Worm (Caenorhabditis elegans): ENCODE results near the gene acbp-5.

acbp-5 gene

DNA sequence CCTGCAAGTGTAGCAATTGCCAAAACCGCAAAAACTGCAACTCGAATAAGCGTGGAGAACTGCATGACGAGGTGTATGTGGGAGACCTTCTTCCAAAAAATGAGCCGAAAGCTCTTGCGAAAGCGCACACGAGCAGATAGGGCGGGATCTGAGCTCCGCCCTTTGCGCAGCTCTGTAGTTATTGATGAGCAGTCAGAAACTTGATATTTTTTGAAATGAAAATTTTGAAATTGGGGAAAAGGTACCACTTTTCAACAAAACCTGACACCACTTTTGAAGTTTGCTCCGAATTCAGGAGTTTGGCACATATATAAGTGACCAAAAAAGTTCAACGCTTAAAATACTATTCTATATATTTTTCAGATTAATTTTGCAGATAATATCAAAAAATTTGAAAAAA lies 26.3 kb upstream of the acbp-5 start, which contains the start of gene flp-15:
TSS of gene flp-15 (minus strand) at position 101 of the 400 bp plus-strand sequence.
- no peak for TF ChIP-seq efl-1 (optimal IDR thresholded peaks at IDR 0.05)
- TF ChIP-seq efl-1 (GFP tag; optimal IDR thresholded peaks at IDR 0.05 in 1 of 2) = peak in 1 of 2 experiments; percentile 37
- no peak for TF ChIP-seq nhr-76 (tag; optimal IDR thresholded peaks at IDR 0.05)

DNA sequence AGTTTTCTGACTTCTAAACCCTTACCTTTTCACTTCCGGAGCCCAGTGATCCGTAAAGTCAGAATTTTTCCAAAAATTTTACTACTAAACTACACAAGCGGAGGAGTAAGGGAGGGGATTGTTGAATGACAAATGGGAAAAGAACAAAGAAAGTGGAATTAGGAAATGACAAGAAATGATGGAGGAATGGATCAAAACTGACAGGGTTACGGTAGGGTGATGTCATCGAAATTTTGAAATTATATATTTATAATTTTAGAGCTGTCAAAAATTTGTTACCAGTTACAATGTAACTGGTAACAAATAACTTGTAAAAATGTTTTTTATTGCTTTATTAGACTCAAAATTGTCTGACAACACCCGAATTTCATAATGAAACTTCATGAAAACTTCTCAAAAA lies 24.9 kb upstream of the acbp-5 start:
- TF ChIP-seq lsy-2 (tag; optimal IDR thresholded peaks at IDR 0.05) (peak in 1 of 2 experiments; percentile 25), blmp-1 (tag; optimal IDR thresholded peaks at IDR 0.05) (no peak), ets-5 (GFP tag; IDR thresholded peaks at IDR 0.05) (no peak), unc-30 (tag; optimal IDR thresholded peaks at IDR 0.05) (no peak), fos-1 (tag; optimal IDR thresholded peaks at IDR 0.05) (no peak)

DNA sequence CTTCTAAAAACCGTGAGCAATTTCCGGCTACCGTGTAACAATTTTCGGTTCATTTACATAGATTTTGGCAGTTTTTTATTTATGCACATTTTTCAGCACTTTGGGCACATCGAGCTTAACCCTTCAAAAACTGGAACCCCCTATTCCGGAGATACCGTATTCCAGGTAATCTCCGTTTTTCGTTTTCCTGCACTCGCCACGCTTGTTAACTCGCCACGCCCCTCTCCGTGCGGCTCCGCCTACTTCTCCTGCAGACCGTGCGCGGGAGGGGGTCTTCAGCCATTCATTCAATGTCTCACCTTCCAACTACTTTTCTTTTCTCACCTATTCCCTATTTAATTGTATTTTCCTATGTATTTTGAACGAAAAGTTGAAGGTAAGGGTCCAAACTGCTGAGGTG lies 18.6 kb upstream of the acbp-5 start:
- no peak for TF ChIP-seq nhr-237 (tag; optimal IDR thresholded peaks at IDR 0.05)
- TF ChIP-seq lin-39 (tag; optimal IDR thresholded peaks at IDR 0.05) = no peak
- TF ChIP-seq efl-1 (optimal IDR thresholded peaks at IDR 0.05) = no peak
- peak in 1 of 2 experiments; percentile 85 for TF ChIP-seq efl-1 (GFP tag; optimal IDR thresholded peaks at IDR 0.05 in 1 of 2)
- TF ChIP-seq nhr-84 (tag; optimal IDR thresholded peaks at IDR 0.05) = no peak
- TF ChIP-seq ceh-88 (GFP tag; IDR thresholded peaks at IDR 0.05) = no peak
- TF ChIP-seq lsy-2 (tag; optimal IDR thresholded peaks at IDR 0.05) = no peak
- no peak for TF ChIP-seq aly-2 (tag; optimal IDR thresholded peaks at IDR 0.05)
- no peak for TF ChIP-seq xbp-1 (tag; optimal IDR thresholded peaks at IDR 0.05)
- no peak for TF ChIP-seq ceh-63 (GFP tag; optimal IDR thresholded peaks at IDR 0.05)
- no peak for TF ChIP-seq zip-4 (GFP tag; optimal IDR thresholded peaks at IDR 0.05)
- TF ChIP-seq nhr-76 (tag; optimal IDR thresholded peaks at IDR 0.05) = no peak
- TF ChIP-seq nhr-47 (tag; optimal IDR thresholded peaks at IDR 0.05) = no peak
- no peak for TF ChIP-seq jun-1 (tag; optimal IDR thresholded peaks at IDR 0.05)
- peak; percentile 27 for TF ChIP-seq blmp-1 (tag; optimal IDR thresholded peaks at IDR 0.05)
- no peak for TF ChIP-seq fkh-10 (GFP tag; optimal IDR thresholded peaks at IDR 0.05)
- no peak for TF ChIP-seq fkh-4 (tag; optimal IDR thresholded peaks at IDR 0.05; ENCODE audit: borderline replicate concordance)

DNA sequence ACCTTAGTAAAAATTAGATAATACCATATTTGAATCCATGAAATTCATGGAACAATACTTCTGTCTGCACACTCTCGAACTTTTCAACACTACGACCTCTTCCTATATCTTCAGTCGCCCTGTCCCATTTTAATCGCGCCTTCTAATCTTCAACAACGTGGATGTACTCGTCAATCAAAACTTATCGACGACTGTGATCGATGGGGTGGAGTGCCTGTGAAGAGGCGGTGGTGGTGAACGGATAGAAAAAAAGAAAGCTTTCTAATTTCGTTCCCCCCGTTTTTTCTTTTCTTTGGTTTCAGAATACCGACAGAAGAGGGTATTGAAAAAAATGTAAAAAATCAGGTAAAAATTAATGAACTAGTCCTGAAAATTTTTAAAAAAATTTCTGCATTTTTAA lies 17.5 kb upstream of the acbp-5 start:
- TF ChIP-seq blmp-1 (tag; optimal IDR thresholded peaks at IDR 0.05) = peak; percentile 78
- no peak for TF ChIP-seq hlh-17 (GFP tag; optimal IDR thresholded peaks at IDR 0.05; ENCODE audit: borderline replicate concordance)
- peak; percentile 35 for TF ChIP-seq lin-14 (GFP tag; optimal IDR thresholded peaks at IDR 0.05)

- TF ChIP-seq lin-14 (GFP tag; optimal IDR thresholded peaks at IDR 0.05) = peak; percentile 52
- TF ChIP-seq nhr-11 (tag; optimal IDR thresholded peaks at IDR 0.05) = no peak
Observed at ce11 chrIII:13657975-13658374, 16.5 kb upstream of the acbp-5 start.

DNA sequence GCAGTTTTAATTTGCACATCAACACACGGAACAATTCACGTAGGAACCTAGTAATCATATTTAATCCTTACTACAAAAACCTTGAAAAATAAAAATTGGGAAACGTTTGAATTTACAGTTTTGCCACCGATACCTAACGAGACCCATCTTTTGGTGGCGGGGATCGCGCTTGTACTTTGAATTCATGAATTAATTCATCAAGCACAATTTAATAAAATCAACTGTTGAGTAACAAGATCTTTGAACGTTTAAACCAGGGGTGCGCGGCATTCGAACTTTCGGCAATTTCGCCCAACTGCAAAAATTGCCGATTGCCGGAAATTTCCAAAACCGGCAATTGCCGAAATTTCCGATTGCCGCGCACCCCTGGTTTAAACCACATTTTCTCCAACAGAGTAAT lies 15.2 kb upstream of the acbp-5 start:
- TF ChIP-seq efl-1 (optimal IDR thresholded peaks at IDR 0.05) = no peak
- peak in 1 of 2 experiments; percentile 43 for TF ChIP-seq efl-1 (GFP tag; optimal IDR thresholded peaks at IDR 0.05 in 1 of 2)
- no peak for TF ChIP-seq tbx-2 (tag; optimal IDR thresholded peaks at IDR 0.05)

- TF ChIP-seq grh-1 (GFP tag; IDR thresholded peaks at IDR 0.05) = no peak
- no peak for TF ChIP-seq C34B4.2 (tag; optimal IDR thresholded peaks at IDR 0.05)
- TF ChIP-seq lin-13 (GFP tag; optimal IDR thresholded peaks at IDR 0.05) = no peak
- no peak for TF ChIP-seq hpl-2 (GFP tag; optimal IDR thresholded peaks at IDR 0.05)
- TF ChIP-seq skn-1 (tag; optimal IDR thresholded peaks at IDR 0.05) = no peak
- TF ChIP-seq nhr-20 (tag; optimal IDR thresholded peaks at IDR 0.05) = no peak
- TF ChIP-seq egl-13 (tag; optimal IDR thresholded peaks at IDR 0.05) = no peak
- TF ChIP-seq elt-2 (tag; optimal IDR thresholded peaks at IDR 0.05) = no peak
- TF ChIP-seq nhr-84 (tag; optimal IDR thresholded peaks at IDR 0.05) = no peak
- no peak for TF ChIP-seq aha-1 (tag; optimal IDR thresholded peaks at IDR 0.05)
- no peak for TF ChIP-seq nhr-77 (tag; optimal IDR thresholded peaks at IDR 0.05)
- no peak for TF ChIP-seq nhr-85 (tag)
- TF ChIP-seq dsc-1 (tag; optimal IDR thresholded peaks at IDR 0.05) = no peak
- no peak for TF ChIP-seq lin-15B (tag; optimal IDR thresholded peaks at IDR 0.05)
- no peak for TF ChIP-seq nhr-90 (tag; optimal IDR thresholded peaks at IDR 0.05; ENCODE audit: poor library complexity)
- no peak for TF ChIP-seq lir-3 (tag; optimal IDR thresholded peaks at IDR 0.05; ENCODE audit: poor library complexity)
- TF ChIP-seq ceh-90 (tag; optimal IDR thresholded peaks at IDR 0.05) = no peak
- no peak for TF ChIP-seq zag-1 (tag; optimal IDR thresholded peaks at IDR 0.05)
Observed at ce11 chrIII:13654950-13655349, 13.5 kb upstream of the acbp-5 start.

Measured in whole organism, L1 larva.